Worm (Caenorhabditis elegans): ENCODE data around the gene C33C12.4.

The C33C12.4 gene

DNA sequence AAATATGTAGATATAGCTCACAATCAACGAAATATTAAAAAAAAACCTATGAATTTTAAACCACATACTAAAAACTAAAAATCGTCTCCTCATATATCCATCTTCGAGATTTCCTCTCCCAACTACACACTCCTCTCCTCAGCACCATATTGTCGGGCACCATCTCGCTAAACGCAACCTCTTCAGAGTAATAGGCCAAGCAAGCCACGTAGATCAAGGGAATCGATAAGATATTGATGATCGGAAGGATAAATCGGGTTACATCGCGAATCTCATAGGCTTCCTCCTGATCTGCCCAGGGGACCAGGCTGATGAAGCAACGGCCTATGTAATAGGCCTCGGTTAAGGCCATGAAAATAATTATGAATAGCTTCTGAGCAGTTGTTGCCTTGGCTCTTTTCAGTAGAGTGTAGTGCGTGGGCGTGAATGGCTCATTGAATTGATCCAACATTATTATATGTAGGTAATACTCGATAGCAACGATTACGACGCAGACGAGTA is 15.7 kb downstream of the C33C12.4 start, which contains the start of the genes C40A11.7 and C40A11.8:
TSS of gene C40A11.7 (minus strand) at position 101 of the 501 bp plus-strand sequence.
TSS of gene C40A11.8 (minus strand) at position 451 of the 501 bp plus-strand sequence.
- no peak for TF ChIP-seq bed-3 (GFP tag; optimal IDR thresholded peaks at IDR 0.05)
- no peak for TF ChIP-seq unc-120 (tag; optimal IDR thresholded peaks at IDR 0.05; ENCODE audit: poor library complexity, severe bottlenecking)
- TF ChIP-seq sem-2 (GFP tag; optimal IDR thresholded peaks at IDR 0.05): no peak
- peak; percentile 74 for TF ChIP-seq elt-1 (tag; optimal IDR thresholded peaks at IDR 0.05; ENCODE audit: borderline replicate concordance, insufficient read depth)

DNA sequence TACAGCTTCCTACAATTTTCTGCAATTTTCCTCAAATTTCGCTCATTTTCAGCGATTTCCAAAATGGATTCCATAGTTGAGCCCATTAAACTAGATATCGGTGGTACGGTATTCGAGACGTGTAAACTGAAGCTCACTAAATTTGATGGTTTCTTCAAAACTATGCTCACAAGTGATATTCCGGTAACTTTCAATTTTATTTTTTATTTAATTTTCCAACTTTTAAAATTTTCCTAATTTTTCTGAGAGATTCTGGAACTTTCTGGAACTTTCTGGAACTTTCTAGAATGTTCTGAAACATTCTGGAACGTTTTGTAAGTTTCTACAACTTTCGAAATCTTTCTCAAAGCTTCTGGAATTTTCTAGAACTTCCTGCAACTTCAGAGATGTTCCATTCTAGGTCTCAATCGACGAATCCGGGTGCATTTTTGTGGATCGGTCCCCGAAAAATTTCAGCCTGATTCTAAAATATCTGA is 19.3 kb downstream of the C33C12.4 start, which contains the start of gene C40A11.2:
TSS of gene C40A11.2 (plus strand) at position 51 of the 476 bp plus-strand sequence.
- TF ChIP-seq nhr-28 (tag; optimal IDR thresholded peaks at IDR 0.05) (no peak), mep-1 (tag; optimal IDR thresholded peaks at IDR 0.05) (no peak), ceh-83 (GFP tag; optimal IDR thresholded peaks at IDR 0.05) (no peak), drap-1 (GFP tag; optimal IDR thresholded peaks at IDR 0.05) (no peak), unc-120 (tag; optimal IDR thresholded peaks at IDR 0.05; ENCODE audit: poor library complexity, severe bottlenecking) (no peak), ces-1 (GFP tag; optimal IDR thresholded peaks at IDR 0.05) (no peak), ceh-43 (GFP tag; optimal IDR thresholded peaks at IDR 0.05) (no peak), mab-5 (tag; optimal IDR thresholded peaks at IDR 0.05) (no peak), elt-1 (tag; optimal IDR thresholded peaks at IDR 0.05; ENCODE audit: borderline replicate concordance, insufficient read depth) (no peak), nhr-237 (tag; optimal IDR thresholded peaks at IDR 0.05) (no peak), nhr-76 (tag; optimal IDR thresholded peaks at IDR 0.05) (no peak), lin-13 (tag; optimal IDR thresholded peaks at IDR 0.05) (no peak)

DNA sequence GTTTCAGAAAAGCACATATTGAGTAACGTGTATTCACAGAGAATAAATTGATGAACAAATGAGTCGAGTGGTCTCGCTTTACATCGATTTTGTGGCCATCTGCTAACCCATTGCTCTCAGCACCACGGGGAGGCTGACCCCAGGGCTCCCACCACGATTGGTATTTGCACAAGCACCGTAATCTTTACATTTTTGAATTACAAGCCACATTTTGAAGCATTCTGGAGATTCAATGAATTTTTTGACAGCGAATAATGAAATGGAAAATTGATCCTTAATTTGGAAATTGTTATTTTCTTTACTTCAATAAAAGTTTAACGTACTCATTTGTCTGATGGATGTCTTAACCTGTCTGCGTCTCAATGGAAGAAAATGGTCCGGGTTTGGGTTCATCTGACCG is 20.7 kb downstream of the C33C12.4 start, which contains the start of gene C40A11.6:
TSS of gene C40A11.6 (minus strand) at position 101 of the 400 bp plus-strand sequence.
- TF ChIP-seq cnd-1 (tag; optimal IDR thresholded peaks at IDR 0.05): peak; percentile 51
- no peak for TF ChIP-seq zip-8 (tag; optimal IDR thresholded peaks at IDR 0.05)
- peak; percentile 22 for TF ChIP-seq ceh-39 (tag; optimal IDR thresholded peaks at IDR 0.05)

DNA sequence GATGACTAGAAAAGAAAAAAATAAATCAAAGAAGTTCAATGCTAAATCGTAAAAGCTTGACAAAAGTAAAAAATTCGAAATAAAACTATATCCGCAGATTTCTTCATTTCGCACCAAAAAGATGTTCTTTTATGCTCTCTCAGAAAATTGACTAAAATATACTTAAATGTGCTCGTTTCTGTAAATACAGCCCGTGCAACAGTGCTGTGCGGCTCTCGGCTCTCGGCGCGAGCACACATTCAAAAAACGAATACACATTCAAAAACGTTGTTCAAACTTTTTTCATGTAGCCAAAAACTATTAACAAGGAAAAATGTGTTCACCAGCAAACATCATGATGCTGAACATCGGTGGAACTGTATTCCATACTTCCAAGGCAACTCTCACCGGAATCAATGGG is 25.5 kb downstream of the C33C12.4 start, which contains the start of gene C40A11.3:
TSS of gene C40A11.3 (plus strand) at position 301 of the 400 bp plus-strand sequence.
- TF ChIP-seq ces-1 (GFP tag; optimal IDR thresholded peaks at IDR 0.05) (no peak), tbx-8 (GFP tag; optimal IDR thresholded peaks at IDR 0.05) (no peak), nhr-2 (tag; optimal IDR thresholded peaks at IDR 0.05) (no peak), lin-32 (GFP tag; optimal IDR thresholded peaks at IDR 0.05) (no peak)

DNA sequence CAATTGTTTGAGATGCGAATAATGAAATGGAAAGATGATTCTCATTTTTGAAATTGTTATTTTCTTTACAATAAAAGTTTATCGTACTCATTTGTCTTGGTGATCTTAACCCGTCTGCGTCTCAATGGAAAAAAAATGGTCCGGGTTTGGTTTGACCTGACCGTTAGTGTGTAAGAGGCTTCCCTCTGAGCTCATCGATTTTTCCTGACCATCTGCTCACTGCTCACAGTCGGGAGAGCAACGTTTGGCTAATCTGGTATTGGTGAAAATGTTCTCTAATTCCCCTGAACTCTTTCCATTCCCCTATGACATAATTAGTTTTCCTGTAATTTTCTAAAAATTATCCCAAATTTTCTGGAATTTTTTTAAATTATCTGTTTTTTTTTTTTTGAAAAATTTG is 27.4 kb downstream of the C33C12.4 start:
- TF ChIP-seq nhr-12 (tag; optimal IDR thresholded peaks at IDR 0.05) (no peak), lin-32 (GFP tag; optimal IDR thresholded peaks at IDR 0.05) (peak; percentile 2), sptf-1 (tag; optimal IDR thresholded peaks at IDR 0.05) (no peak), cnd-1 (tag; optimal IDR thresholded peaks at IDR 0.05) (peak; percentile 91)

DNA sequence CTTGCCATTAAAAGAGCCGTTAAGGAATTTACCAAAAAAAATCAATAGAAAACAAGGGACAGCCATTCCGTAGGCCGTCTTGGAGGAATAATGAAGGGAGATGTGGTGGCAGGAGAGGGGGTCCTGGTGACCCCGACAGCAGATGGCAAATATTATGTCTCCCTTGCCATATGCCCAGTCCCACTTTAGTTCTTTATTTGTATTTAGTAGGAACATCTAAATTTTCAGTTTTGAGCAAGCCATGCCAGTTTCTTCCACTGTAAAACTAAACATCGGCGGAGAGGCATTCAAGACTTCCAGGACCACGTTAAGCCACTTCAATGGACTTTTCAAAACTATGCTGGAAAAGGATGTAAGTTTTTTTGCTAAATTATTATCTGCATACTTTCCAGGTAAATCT is 29.0 kb downstream of the C33C12.4 start, which contains the start of gene C40A11.4:
TSS of gene C40A11.4 (plus strand) at position 188 of the 400 bp plus-strand sequence.
- TF ChIP-seq mab-5 (tag; optimal IDR thresholded peaks at IDR 0.05): no peak
- TF ChIP-seq nhr-237 (tag; optimal IDR thresholded peaks at IDR 0.05): no peak
- TF ChIP-seq nhr-12 (tag; optimal IDR thresholded peaks at IDR 0.05): no peak
- TF ChIP-seq elt-3 (tag; optimal IDR thresholded peaks at IDR 0.05): no peak
- TF ChIP-seq mls-2 (tag; optimal IDR thresholded peaks at IDR 0.05): no peak
- TF ChIP-seq unc-39 (tag; optimal IDR thresholded peaks at IDR 0.05): no peak
- TF ChIP-seq ces-1 (GFP tag; optimal IDR thresholded peaks at IDR 0.05): no peak
- peak; percentile 74 for TF ChIP-seq cnd-1 (tag; optimal IDR thresholded peaks at IDR 0.05)
- peak; percentile 35 for TF ChIP-seq nhr-2 (tag; optimal IDR thresholded peaks at IDR 0.05)
- no peak for TF ChIP-seq unc-120 (tag; optimal IDR thresholded peaks at IDR 0.05; ENCODE audit: poor library complexity, severe bottlenecking)
- TF ChIP-seq lin-32 (GFP tag; optimal IDR thresholded peaks at IDR 0.05): peak; percentile 55
- no peak for TF ChIP-seq unc-62 (GFP tag; optimal IDR thresholded peaks at IDR 0.05)

DNA sequence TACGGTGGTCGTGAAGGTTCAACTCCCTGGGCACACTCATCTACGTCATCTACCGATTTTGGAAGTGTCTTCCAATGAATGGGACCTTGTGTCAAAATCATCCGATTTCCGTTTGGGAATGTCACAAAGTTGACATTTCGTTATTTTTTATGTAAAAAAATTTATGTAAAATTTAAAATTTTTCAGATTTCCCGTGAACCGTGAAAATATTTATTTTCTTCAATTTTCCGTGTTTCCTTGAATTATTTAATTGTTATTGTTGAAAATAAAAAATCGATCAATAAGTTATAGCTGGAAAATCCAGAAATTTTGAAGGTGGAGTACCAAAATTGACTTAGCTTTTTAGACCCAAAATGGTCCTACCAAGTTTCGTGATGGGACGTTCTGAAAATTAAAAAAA is 30.7 kb downstream of the C33C12.4 start, which contains the start of gene hpo-7:
TSS of gene hpo-7 (minus strand) at position 101 of the 400 bp plus-strand sequence.
- TF ChIP-seq unc-62 (GFP tag; optimal IDR thresholded peaks at IDR 0.05): no peak
- TF ChIP-seq snpc-4 (tag; optimal IDR thresholded peaks at IDR 0.05): no peak
- TF ChIP-seq nhr-237 (tag; optimal IDR thresholded peaks at IDR 0.05): no peak

All from whole organism, mixed stage, embryonic.